Fruit fly (Drosophila melanogaster) whole organism, embryonic: ENCODE measurements around the gene CG32706.

Experiments used
- CG30403 ChIP-seq: fragments of 200-800 bp; sonication (Bioruptor generic); optimal IDR thresholded peaks from 3 replicates; lab custom pipeline; 2016; ENCODE audit warnings: missing biosample characterization, missing genetic modification characterization
- CG4707 ChIP-seq: fragments of 200-800 bp; sonication (Bioruptor generic); optimal IDR thresholded peaks from 2 replicates; lab custom pipeline; 2018; ENCODE audit warnings: missing biosample characterization, mild to moderate bottlenecking, missing genetic modification characterization, moderate library complexity
- CG8281 ChIP-seq: fragments of 200-800 bp; sonication (Bioruptor generic); optimal IDR thresholded peaks from 2 replicates; lab custom pipeline; 2018; ENCODE audit warnings: missing biosample characterization, mild to moderate bottlenecking, missing genetic modification characterization, moderate library complexity
- CTCF ChIP-seq: fragments of 200-800 bp; sonication (Bioruptor generic); optimal IDR thresholded peaks from 2 replicates; lab custom pipeline; 2017; ENCODE audit warnings: missing biosample characterization, mild to moderate bottlenecking, missing genetic modification characterization, moderate library complexity
- Fer2 ChIP-seq: fragments of 200-800 bp; sonication (Bioruptor generic); optimal IDR thresholded peaks from 2 replicates; lab custom pipeline; 2018; ENCODE audit warnings: missing biosample characterization, mild to moderate bottlenecking, missing genetic modification characterization, moderate library complexity
- NC2β ChIP-seq: fragments of 200-800 bp; sonication (Bioruptor generic); optimal IDR thresholded peaks from 2 replicates; lab custom pipeline; 2016; ENCODE audit warnings: missing biosample characterization, missing genetic modification characterization
- bsh ChIP-seq, 2 experiments: fragments of 200-800 bp; sonication (Bioruptor generic); optimal IDR thresholded peaks; 2 replicates each; lab custom pipeline; 2017 to 2018; ENCODE audit warnings: mild to moderate bottlenecking in 2 of 2, missing biosample characterization in 2 of 2, missing genetic modification characterization in 2 of 2, moderate library complexity in 1 of 2
- trh ChIP-seq: fragments of 200-800 bp; sonication (Bioruptor generic); optimal IDR thresholded peaks from 2 replicates; lab custom pipeline; 2016; ENCODE audit warnings: missing biosample characterization, missing genetic modification characterization

DNA sequence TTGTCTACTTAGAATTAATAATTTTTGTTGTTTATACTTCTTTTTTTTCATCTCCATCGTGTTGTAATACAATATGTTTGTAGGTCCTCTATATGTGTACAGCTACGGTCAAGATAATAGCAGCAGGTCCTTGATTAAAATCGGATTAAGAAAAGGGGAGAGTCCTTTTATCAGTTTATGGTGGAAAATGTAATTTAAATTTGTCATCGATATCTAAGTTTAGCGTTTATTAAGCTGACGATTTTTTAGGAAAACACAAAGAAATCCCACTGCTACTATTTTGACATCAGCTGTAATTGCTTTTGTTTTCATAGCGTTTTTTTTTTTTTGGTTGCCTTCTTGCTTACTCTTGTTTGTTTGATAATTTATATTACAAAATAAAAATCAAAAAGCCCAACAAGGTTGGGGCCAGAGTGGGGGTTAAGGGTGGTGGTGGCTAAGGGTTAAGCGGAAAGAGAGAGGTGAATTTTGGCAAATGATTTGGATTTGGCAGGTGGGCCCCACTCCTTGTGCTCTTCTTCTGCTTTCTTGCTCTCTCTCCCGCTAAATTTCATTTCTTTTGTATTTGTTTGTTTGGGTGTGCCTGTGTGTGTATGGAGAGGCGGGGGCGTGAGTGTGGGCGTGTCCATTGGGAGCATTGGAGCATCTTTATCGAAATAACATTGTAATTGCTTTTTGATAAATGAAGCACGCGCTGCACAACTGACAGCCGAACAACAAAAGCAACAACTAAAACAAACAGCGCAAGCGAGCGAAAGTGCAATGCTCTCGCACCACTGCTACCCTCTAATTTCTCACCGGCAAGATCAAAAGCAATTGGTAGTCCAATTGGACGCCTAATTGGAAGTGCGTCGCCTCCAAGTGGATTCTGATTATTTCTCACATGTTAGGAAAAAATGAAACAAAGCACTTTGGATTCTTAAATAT, 34.2 kb downstream of the CG32706 start:
- TF ChIP-seq CG4707 (GFP tag; lab: Kevin White, UChicago) (peak; percentile 1), NC2β (GFP tag; lab: Kevin White, UChicago) (no peak), trh (no peak), CG30403 (GFP tag; lab: Kevin White, UChicago) (peak; percentile 36), Fer2 (tag; lab: Kevin White, UChicago) (no peak), CTCF (no peak), CG8281 (tag; lab: Kevin White, UChicago) (peak; percentile 31), bsh (GFP tag; optimal IDR thresholded peaks at IDR 0.05; lab: Kevin White, UChicago) (peak in 1 of 2 experiments; percentile 62)
